In the genomic region with DNA sequence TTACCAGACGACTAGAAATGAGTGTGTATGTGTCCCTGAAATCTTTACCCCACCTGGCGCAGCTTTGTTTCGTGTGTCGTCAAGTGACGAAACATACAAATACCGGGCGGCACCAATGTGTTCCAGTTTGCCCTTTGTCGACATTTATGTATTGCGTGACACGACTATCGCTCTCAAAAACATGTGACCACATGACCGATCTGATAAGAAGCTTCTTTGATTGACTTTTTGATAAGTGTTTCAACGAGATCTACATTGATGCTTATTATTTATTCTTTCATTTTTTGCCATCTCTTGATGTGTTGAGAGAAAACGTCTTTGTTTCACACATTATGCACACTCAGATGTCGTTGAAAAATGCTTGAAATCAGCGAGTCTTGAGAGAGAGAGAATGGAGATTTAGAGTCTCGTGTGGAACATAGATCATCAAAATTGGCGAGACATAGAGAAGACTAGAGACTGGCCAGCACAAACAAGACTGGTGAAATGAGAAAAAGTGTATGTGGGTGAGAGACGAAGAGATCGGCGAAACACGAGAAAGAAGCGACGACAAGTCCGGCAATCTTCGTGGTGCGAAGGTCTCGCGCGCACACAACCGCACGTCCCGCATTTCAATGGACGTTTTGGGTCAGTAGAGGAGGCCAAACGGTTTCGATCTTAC, we compare ENCODE assay signal across 8 worm cellular contexts.
TF ChIP-seq lines count a peak whose summit lies in the region.

No protein-coding gene starts in this region.

TF ChIP-seq in whole organism, L1 larva, 84 proteins besides CTCF, POLR2A, EP300 and RAD21 (continues in another document):
- TF ChIP-seq nhr-20 (tag; optimal IDR thresholded peaks at IDR 0.05; lab: Kevin White, UChicago), result peak; percentile 64
- TF ChIP-seq mdl-1 (tag; optimal IDR thresholded peaks at IDR 0.05; lab: Kevin White, UChicago), result peak in 1 of 2 experiments; percentile 25
- TF ChIP-seq nhr-90 (tag; optimal IDR thresholded peaks at IDR 0.05; lab: Kevin White, UChicago; ENCODE audit: poor library complexity), result peak; percentile 58
- TF ChIP-seq snpc-4 (tag; optimal IDR thresholded peaks at IDR 0.05; lab: Kevin White, UChicago), result peak; percentile 35
- peak; percentile 40 for TF ChIP-seq rnt-1 (tag; optimal IDR thresholded peaks at IDR 0.05; lab: Kevin White, UChicago)
- peak; percentile 49 to 58 for TF ChIP-seq efl-1 (optimal IDR thresholded peaks at IDR 0.05; lab: Kevin White, UChicago)
- peak; percentile 7 to 77 for TF ChIP-seq efl-1 (GFP tag; optimal IDR thresholded peaks at IDR 0.05 in 1 of 2; lab: Kevin White, UChicago)
- no peak for TF ChIP-seq Y116A8C.19 (tag; optimal IDR thresholded peaks at IDR 0.05; lab: Kevin White, UChicago; ENCODE audit: borderline replicate concordance)
- TF ChIP-seq irx-1 (tag; optimal IDR thresholded peaks at IDR 0.05; lab: Kevin White, UChicago), result peak; percentile 27

TF ChIP-seq in whole organism, L2 larva, 48 proteins besides CTCF, POLR2A, EP300 and RAD21 (continues in another document):
- TF ChIP-seq nhr-23 (tag; optimal IDR thresholded peaks at IDR 0.05; lab: Kevin White, UChicago) (no peak), F13H6.1 (tag; optimal IDR thresholded peaks at IDR 0.05; lab: Kevin White, UChicago) (peak; percentile 35), nhr-11 (tag; optimal IDR thresholded peaks at IDR 0.05; lab: Kevin White, UChicago) (no peak), R02D3.7 (tag; optimal IDR thresholded peaks at IDR 0.05; lab: Kevin White, UChicago) (no peak), aly-2 (tag; optimal IDR thresholded peaks at IDR 0.05; lab: Kevin White, UChicago) (no peak), elt-1 (tag; optimal IDR thresholded peaks at IDR 0.05; lab: Kevin White, UChicago) (peak; percentile 71), sem-4 (tag; optimal IDR thresholded peaks at IDR 0.05; lab: Kevin White, UChicago) (peak; percentile 45), nhr-12 (tag; optimal IDR thresholded peaks at IDR 0.05; lab: Kevin White, UChicago) (no peak), alr-1 (tag; optimal IDR thresholded peaks at IDR 0.05; lab: Kevin White, UChicago) (no peak), sma-9 (GFP tag; optimal IDR thresholded peaks at IDR 0.05; lab: Kevin White, UChicago) (peak; percentile 68), sma-9 (tag; optimal IDR thresholded peaks at IDR 0.05; lab: Kevin White, UChicago) (no peak)

TF ChIP-seq in whole organism, L3 larva, 47 proteins besides CTCF, POLR2A, EP300 and RAD21 (continues in another document):
- peak; percentile 8 for TF ChIP-seq nhr-11 (tag; optimal IDR thresholded peaks at IDR 0.05; lab: Kevin White, UChicago)
- TF ChIP-seq ceh-16 (tag; optimal IDR thresholded peaks at IDR 0.05; lab: Kevin White, UChicago), result no peak
- TF ChIP-seq lsy-12 (tag; optimal IDR thresholded peaks at IDR 0.05; lab: Kevin White, UChicago), result peak; percentile 39
- TF ChIP-seq mml-1 (tag; optimal IDR thresholded peaks at IDR 0.05; lab: Kevin White, UChicago), result no peak
- peak; percentile 72 for TF ChIP-seq nhr-43 (tag; optimal IDR thresholded peaks at IDR 0.05; lab: Kevin White, UChicago; ENCODE audit: poor library complexity, severe bottlenecking)
- TF ChIP-seq nhr-23 (tag; optimal IDR thresholded peaks at IDR 0.05; lab: Kevin White, UChicago), result peak; percentile 85
- no peak for TF ChIP-seq egl-27 (tag; optimal IDR thresholded peaks at IDR 0.05; lab: Kevin White, UChicago)
- peak; percentile 41 for TF ChIP-seq mdl-1 (tag; optimal IDR thresholded peaks at IDR 0.05; lab: Kevin White, UChicago)
- peak; percentile 51 for TF ChIP-seq hmg-11 (tag; optimal IDR thresholded peaks at IDR 0.05; lab: Kevin White, UChicago)
- TF ChIP-seq nhr-76 (tag; optimal IDR thresholded peaks at IDR 0.05; lab: Kevin White, UChicago), result no peak

TF ChIP-seq in whole organism, L4 larva, 104 proteins besides CTCF, POLR2A, EP300 and RAD21 (continues in another document):
- TF ChIP-seq daf-8 (GFP tag; IDR thresholded peaks at IDR 0.05; lab: Robert Waterston, UW), result no peak
- TF ChIP-seq cey-2 (tag; optimal IDR thresholded peaks at IDR 0.05; lab: Kevin White, UChicago; ENCODE audit: borderline replicate concordance, insufficient read depth), result peak; percentile 34
- no peak for TF ChIP-seq spr-1 (tag; optimal IDR thresholded peaks at IDR 0.05; lab: Kevin White, UChicago)
- TF ChIP-seq ZK546.5 (tag; optimal IDR thresholded peaks at IDR 0.05; lab: Kevin White, UChicago), result no peak
- TF ChIP-seq T26A8.4 (GFP tag; IDR thresholded peaks at IDR 0.05; lab: Robert Waterston, UW), result no peak; the same call in 1 of the 2 replicates
- TF ChIP-seq zip-11 (GFP tag; IDR thresholded peaks at IDR 0.05; lab: Robert Waterston, UW), result no peak
- no peak for TF ChIP-seq skn-1 (tag; optimal IDR thresholded peaks at IDR 0.05; lab: Kevin White, UChicago)
- TF ChIP-seq T20F7.1 (GFP tag; optimal IDR thresholded peaks at IDR 0.05; lab: Kevin White, UChicago), result peak; percentile 85
- peak; percentile 4 for TF ChIP-seq rbr-2 (tag; optimal IDR thresholded peaks at IDR 0.05; lab: Kevin White, UChicago)
- TF ChIP-seq arid-1 (GFP tag; conservative IDR thresholded peaks at IDR 0.05; lab: Robert Waterston, UW), result no peak
- TF ChIP-seq tag-97 (GFP tag; IDR thresholded peaks at IDR 0.05; lab: Robert Waterston, UW), result no peak

TF ChIP-seq in whole organism, late embryonic, 69 proteins besides CTCF, POLR2A, EP300 and RAD21 (continues in another document):
- TF ChIP-seq T23F11.4 (GFP tag; optimal IDR thresholded peaks at IDR 0.05; lab: Kevin White, UChicago) (no peak), ama-1 (optimal IDR thresholded peaks at IDR 0.05; lab: Kevin White, UChicago) (no peak), lim-6 (tag; optimal IDR thresholded peaks at IDR 0.05; lab: Kevin White, UChicago) (no peak), syd-9 (tag; optimal IDR thresholded peaks at IDR 0.05; lab: Kevin White, UChicago) (no peak), unc-3 (GFP tag; conservative IDR thresholded peaks at IDR 0.05; lab: Robert Waterston, UW) (no peak), unc-3 (tag; optimal IDR thresholded peaks at IDR 0.05; lab: Kevin White, UChicago) (no peak), ceh-31 (tag; optimal IDR thresholded peaks at IDR 0.05; lab: Kevin White, UChicago) (peak; percentile 64), dve-1 (tag; optimal IDR thresholded peaks at IDR 0.05; lab: Kevin White, UChicago) (no peak), mec-3 (tag; optimal IDR thresholded peaks at IDR 0.05; lab: Kevin White, UChicago; ENCODE audit: borderline replicate concordance) (no peak), ahr-1 (tag; optimal IDR thresholded peaks at IDR 0.05; lab: Kevin White, UChicago) (no peak), K02D7.2 (tag; optimal IDR thresholded peaks at IDR 0.05; lab: Kevin White, UChicago) (no peak), ceh-6 (GFP tag; optimal IDR thresholded peaks at IDR 0.05; lab: Kevin White, UChicago) (no peak)

TF ChIP-seq in whole organism, midembryonic, 9 proteins besides CTCF, POLR2A, EP300 and RAD21:
- TF ChIP-seq cog-1 (tag; optimal IDR thresholded peaks at IDR 0.05; lab: Kevin White, UChicago), result peak; percentile 56
- no peak for TF ChIP-seq klf-2 (GFP tag; conservative IDR thresholded peaks at IDR 0.05; lab: Robert Waterston, UW)
- TF ChIP-seq ref-1 (GFP tag; conservative IDR thresholded peaks at IDR 0.05; lab: Robert Waterston, UW), result peak; percentile 43; the same call in 1 of the 2 replicates
- no peak for TF ChIP-seq tab-1 (GFP tag; IDR thresholded peaks at IDR 0.05; lab: Robert Waterston, UW)
TF ChIP-seq in whole organism, midembryonic: peak in this region for 2.

TF ChIP-seq in whole organism, mixed stage, embryonic, 35 proteins besides CTCF, POLR2A, EP300 and RAD21 (continues in another document):
- TF ChIP-seq ceh-43 (GFP tag; optimal IDR thresholded peaks at IDR 0.05; lab: Kevin White, UChicago), result no peak
- TF ChIP-seq M03D4.4 (tag; optimal IDR thresholded peaks at IDR 0.05; lab: Kevin White, UChicago), result no peak
- TF ChIP-seq nhr-12 (tag; optimal IDR thresholded peaks at IDR 0.05; lab: Kevin White, UChicago), result no peak
- no peak for TF ChIP-seq cnd-1 (tag; optimal IDR thresholded peaks at IDR 0.05; lab: Kevin White, UChicago)
- TF ChIP-seq bed-3 (GFP tag; optimal IDR thresholded peaks at IDR 0.05; lab: Kevin White, UChicago), result no peak
- TF ChIP-seq hlh-1 (tag; optimal IDR thresholded peaks at IDR 0.05; lab: Kevin White, UChicago), result peak; percentile 53
- TF ChIP-seq elt-1 (tag; optimal IDR thresholded peaks at IDR 0.05; lab: Kevin White, UChicago; ENCODE audit: borderline replicate concordance, insufficient read depth), result peak; percentile 86
- peak; percentile 70 for TF ChIP-seq unc-62 (GFP tag; optimal IDR thresholded peaks at IDR 0.05; lab: Kevin White, UChicago)
- TF ChIP-seq lin-32 (GFP tag; optimal IDR thresholded peaks at IDR 0.05; lab: Kevin White, UChicago), result no peak
- TF ChIP-seq sem-2 (GFP tag; optimal IDR thresholded peaks at IDR 0.05; lab: Kevin White, UChicago), result no peak
- no peak for TF ChIP-seq sptf-1 (tag; optimal IDR thresholded peaks at IDR 0.05; lab: Kevin White, UChicago)
- peak; percentile 64 for TF ChIP-seq unc-120 (tag; optimal IDR thresholded peaks at IDR 0.05; lab: Kevin White, UChicago; ENCODE audit: poor library complexity, severe bottlenecking)
- TF ChIP-seq ztf-11 (tag; optimal IDR thresholded peaks at IDR 0.05; lab: Kevin White, UChicago), result no peak
- peak; percentile 5 for TF ChIP-seq nhr-237 (tag; optimal IDR thresholded peaks at IDR 0.05; lab: Kevin White, UChicago)
- peak; percentile 62 for TF ChIP-seq mep-1 (tag; optimal IDR thresholded peaks at IDR 0.05; lab: Kevin White, UChicago)

TF ChIP-seq in whole organism, young adult, 124 proteins besides CTCF, POLR2A, EP300 and RAD21 (continues in another document):
- TF ChIP-seq ztf-28 (GFP tag; IDR thresholded peaks at IDR 0.05; lab: Robert Waterston, UW), result no peak
- no peak for TF ChIP-seq snpc-4 (GFP tag; optimal IDR thresholded peaks at IDR 0.05; lab: Kevin White, UChicago)
- TF ChIP-seq snpc-4 (tag; optimal IDR thresholded peaks at IDR 0.05; lab: Kevin White, UChicago), result peak in 3 of 4 experiments; percentile 17 to 46 (median 34)
- TF ChIP-seq B0336.3 (GFP tag; IDR thresholded peaks at IDR 0.05; lab: Robert Waterston, UW), result peak; percentile 67
- peak; percentile 58 for TF ChIP-seq Y95B8A.8 (GFP tag; IDR thresholded peaks at IDR 0.05; lab: Robert Waterston, UW)
- TF ChIP-seq sea-2 (GFP tag; IDR thresholded peaks at IDR 0.05; lab: Robert Waterston, UW), result no peak
- no peak for TF ChIP-seq F49E8.2 (tag; optimal IDR thresholded peaks at IDR 0.05; lab: Kevin White, UChicago; ENCODE audit: insufficient read depth)
- peak; percentile 31 for TF ChIP-seq tbp1 (GFP tag; optimal IDR thresholded peaks at IDR 0.05; lab: Kevin White, UChicago)
- TF ChIP-seq hmg-1.2 (GFP tag; IDR thresholded peaks at IDR 0.05; lab: Robert Waterston, UW), result peak; percentile 67; the same call in 1 of the 2 replicates
- no peak for TF ChIP-seq mxl-1 (tag; optimal IDR thresholded peaks at IDR 0.05; lab: Kevin White, UChicago)
- no peak for TF ChIP-seq ceh-27 (GFP tag; optimal IDR thresholded peaks at IDR 0.05; lab: Kevin White, UChicago)
- TF ChIP-seq Y53G8AR.9 (GFP tag; conservative IDR thresholded peaks at IDR 0.05; lab: Robert Waterston, UW), result peak; percentile 59
- TF ChIP-seq F52B5.7 (tag; optimal IDR thresholded peaks at IDR 0.05; lab: Kevin White, UChicago), result no peak
- TF ChIP-seq unc-130 (GFP tag; optimal IDR thresholded peaks at IDR 0.05; lab: Kevin White, UChicago), result no peak
- peak in 1 of 3 experiments; percentile 16 for TF ChIP-seq lin-35 (GFP tag; optimal IDR thresholded peaks at IDR 0.05; lab: Kevin White, UChicago)
- peak; percentile 9; the same call in 1 of the 2 replicates for TF ChIP-seq lin-26 (GFP tag; IDR thresholded peaks at IDR 0.05; lab: Robert Waterston, UW)
